Worm (Caenorhabditis elegans): ENCODE data around the gene plc-4.

The plc-4 gene

DNA sequence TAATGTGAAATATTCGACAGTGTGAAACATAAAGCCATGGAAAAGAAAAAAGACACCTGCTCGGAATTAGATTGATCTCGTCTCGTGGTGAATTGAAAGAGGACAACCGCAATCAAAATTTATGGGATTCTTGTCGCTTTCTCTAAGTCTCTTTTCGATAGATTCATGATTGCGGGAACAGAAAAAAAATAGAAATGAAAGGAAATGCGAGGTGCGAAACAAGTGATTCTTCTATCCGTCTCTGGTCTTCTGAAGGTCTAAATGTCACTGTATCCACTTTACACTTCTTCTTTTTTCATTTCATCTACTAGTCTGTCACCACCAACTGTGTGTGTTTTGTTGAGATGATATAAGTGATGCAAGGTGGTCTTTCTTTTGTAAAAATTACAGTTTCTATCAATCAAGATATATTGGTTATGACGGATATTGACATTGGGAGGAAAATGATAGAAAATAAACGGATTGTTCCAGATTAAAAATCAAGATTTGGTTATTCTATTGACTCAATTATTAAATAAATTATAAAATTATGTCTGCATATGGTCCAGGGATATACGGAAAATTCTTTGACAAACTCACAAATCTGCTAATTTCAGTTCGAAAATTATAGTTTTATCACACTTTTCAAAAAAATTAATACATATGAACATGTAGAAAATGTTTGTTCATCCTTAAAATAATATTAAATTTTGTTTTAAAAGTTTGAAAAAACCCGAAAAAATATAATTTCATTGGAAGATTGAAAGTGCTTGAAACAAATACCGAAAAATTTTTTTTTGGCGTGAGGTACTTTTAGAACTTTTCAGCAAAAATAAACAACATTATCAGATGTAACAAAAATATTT is 18.0 kb upstream of the plc-4 start (continued):
- TF ChIP-seq unc-98 (GFP tag; IDR thresholded peaks at IDR 0.05) (no peak), ets-5 (GFP tag; IDR thresholded peaks at IDR 0.05) (no peak), unc-30 (tag; optimal IDR thresholded peaks at IDR 0.05) (no peak), ztf-4 (tag; optimal IDR thresholded peaks at IDR 0.05) (no peak), lin-15B (tag; optimal IDR thresholded peaks at IDR 0.05) (no peak), ceh-88 (GFP tag; IDR thresholded peaks at IDR 0.05) (no peak), lir-3 (tag; optimal IDR thresholded peaks at IDR 0.05; ENCODE audit: poor library complexity) (no peak), hlh-4 (tag; optimal IDR thresholded peaks at IDR 0.05) (no peak), tbx-2 (tag; optimal IDR thresholded peaks at IDR 0.05) (no peak), nhr-19 (GFP tag; conservative IDR thresholded peaks at IDR 0.05) (no peak), ama-1 (optimal IDR thresholded peaks at IDR 0.05) (no peak), pag-3 (tag; optimal IDR thresholded peaks at IDR 0.05; ENCODE audit: borderline replicate concordance, insufficient read depth) (no peak), irx-1 (tag; optimal IDR thresholded peaks at IDR 0.05) (no peak), C16A3.4 (tag; optimal IDR thresholded peaks at IDR 0.05) (no peak), nhr-77 (tag; optimal IDR thresholded peaks at IDR 0.05) (no peak), blmp-1 (tag; optimal IDR thresholded peaks at IDR 0.05) (peak; percentile 87), ceh-63 (GFP tag; optimal IDR thresholded peaks at IDR 0.05) (no peak), unc-130 (tag; optimal IDR thresholded peaks at IDR 0.05) (no peak), nhr-76 (tag; optimal IDR thresholded peaks at IDR 0.05) (no peak), C04F5.9 (tag; optimal IDR thresholded peaks at IDR 0.05) (no peak), nhr-85 (tag) (peak; percentile 87), nhr-47 (tag; optimal IDR thresholded peaks at IDR 0.05) (no peak), lin-13 (GFP tag; optimal IDR thresholded peaks at IDR 0.05) (no peak), vab-15 (tag; optimal IDR thresholded peaks at IDR 0.05) (no peak), nhr-71 (tag; optimal IDR thresholded peaks at IDR 0.05) (peak; percentile 34), grh-1 (GFP tag; IDR thresholded peaks at IDR 0.05) (no peak), ceh-8 (GFP tag; optimal IDR thresholded peaks at IDR 0.05) (no peak), elt-3 (tag; optimal IDR thresholded peaks at IDR 0.05) (peak in 3 of 6 experiments; percentile 2 to 59 (median 12)), egl-27 (tag; optimal IDR thresholded peaks at IDR 0.05) (no peak), dsc-1 (tag; optimal IDR thresholded peaks at IDR 0.05) (peak; percentile 40), nhr-237 (tag; optimal IDR thresholded peaks at IDR 0.05) (no peak), egl-13 (tag; optimal IDR thresholded peaks at IDR 0.05) (no peak), lin-39 (tag; optimal IDR thresholded peaks at IDR 0.05) (no peak), mep-1 (tag; optimal IDR thresholded peaks at IDR 0.05) (peak; percentile 26), isw-1 (GFP tag; IDR thresholded peaks at IDR 0.05) (no peak), fos-1 (tag; optimal IDR thresholded peaks at IDR 0.05) (no peak), pax-3 (tag; optimal IDR thresholded peaks at IDR 0.05) (no peak), pqm-1 (tag; optimal IDR thresholded peaks at IDR 0.05) (no peak), efl-3 (GFP tag; optimal IDR thresholded peaks at IDR 0.05) (no peak), skn-1 (tag; optimal IDR thresholded peaks at IDR 0.05) (no peak), sox-4 (tag; optimal IDR thresholded peaks at IDR 0.05) (no peak), ceh-90 (tag; optimal IDR thresholded peaks at IDR 0.05) (no peak), alr-1 (tag; optimal IDR thresholded peaks at IDR 0.05; ENCODE audit: borderline replicate concordance) (no peak), Y116A8C.19 (tag; optimal IDR thresholded peaks at IDR 0.05; ENCODE audit: borderline replicate concordance) (no peak), jun-1 (tag; optimal IDR thresholded peaks at IDR 0.05) (no peak), fkh-4 (tag; optimal IDR thresholded peaks at IDR 0.05; ENCODE audit: borderline replicate concordance) (no peak), lin-35 (GFP tag; optimal IDR thresholded peaks at IDR 0.05) (no peak)

All from whole organism, L1 larva.